Fruit fly (Drosophila melanogaster): Measurements from ENCODE around the gene CG42526.
A peak's percentile ranks its signal among the peaks of the same experiment; 100 is the strongest.

Gene CG42526

DNA sequence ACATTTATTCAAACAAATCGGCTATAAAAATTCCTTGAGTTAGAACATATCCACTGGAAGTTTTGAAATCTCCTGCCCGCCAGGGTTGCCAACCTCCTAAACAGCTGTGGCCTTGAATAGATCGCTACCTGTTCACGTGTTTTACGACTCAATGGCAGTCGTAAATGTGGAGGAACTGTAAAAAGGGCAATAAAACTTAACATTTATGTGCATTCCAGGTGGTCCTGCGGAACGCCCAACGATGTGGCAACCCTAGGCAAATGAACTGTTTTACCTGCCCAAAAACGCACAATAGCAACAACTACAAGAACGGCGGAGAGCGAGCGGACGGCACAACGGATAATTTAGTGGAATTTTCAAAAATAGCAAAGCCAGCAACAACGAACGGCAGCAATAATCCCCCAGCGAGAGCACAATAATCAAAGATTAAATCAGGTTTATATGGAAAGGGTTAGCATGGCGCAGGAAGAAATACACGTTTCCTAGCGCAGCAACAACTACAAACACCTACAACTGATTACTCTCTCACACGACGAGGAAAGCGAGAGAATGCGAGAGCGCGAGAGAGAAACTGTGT lies 26.6 kb upstream of the CG42526 start (continued):
- TF ChIP-seq trem (tag; optimal IDR thresholded peaks at IDR 0.05): no peak
- TF ChIP-seq Hmx (GFP tag; optimal IDR thresholded peaks at IDR 0.05): no peak
- TF ChIP-seq peb (GFP tag; IDR thresholded peaks at IDR 0.05): peak; percentile 12; the same call in 1 of the 2 replicates
- TF ChIP-seq Atf6 (GFP tag; IDR thresholded peaks at IDR 0.05): peak; percentile 36
- TF ChIP-seq NC2β (GFP tag; optimal IDR thresholded peaks at IDR 0.05): peak; percentile 1
- no peak for TF ChIP-seq fd3F (GFP tag; optimal IDR thresholded peaks at IDR 0.05)
- TF ChIP-seq al (GFP tag; IDR thresholded peaks at IDR 0.05): 0 out of 2 replicates have a peak, but pooled peaks have one; percentile 20
- peak; percentile 66 for TF ChIP-seq CG4360 (GFP tag; IDR thresholded peaks at IDR 0.05)
- TF ChIP-seq D19A (tag; optimal IDR thresholded peaks at IDR 0.05): no peak
- TF ChIP-seq H2.0 (GFP tag; IDR thresholded peaks at IDR 0.05): peak; percentile 51
- TF ChIP-seq Tbp (GFP tag; optimal IDR thresholded peaks at IDR 0.05): no peak
- no peak for TF ChIP-seq eyg (GFP tag; optimal IDR thresholded peaks at IDR 0.05)
- TF ChIP-seq CG32767 (GFP tag; IDR thresholded peaks at IDR 0.05): no peak
- no peak for TF ChIP-seq schlank (tag; optimal IDR thresholded peaks at IDR 0.05)
- TF ChIP-seq Opbp (GFP tag; IDR thresholded peaks at IDR 0.05; ENCODE audit: partially characterized antibody): 0 out of 3 replicates have a peak, but pooled peaks have one; percentile 30
- no peak for TF ChIP-seq lilli (GFP tag; optimal IDR thresholded peaks at IDR 0.05)
- 0 out of 2 replicates have a peak, but pooled peaks have one; percentile 31 for TF ChIP-seq CG11247 (GFP tag; IDR thresholded peaks at IDR 0.05)
- TF ChIP-seq CG10209 (GFP tag; optimal IDR thresholded peaks at IDR 0.05): no peak
- TF ChIP-seq Drgx (GFP tag; IDR thresholded peaks at IDR 0.05): peak; percentile 15; the same call in 1 of the 2 replicates
- no peak for TF ChIP-seq NK7.1 (GFP tag; optimal IDR thresholded peaks at IDR 0.05)
- TF ChIP-seq gsb-n (tag; optimal IDR thresholded peaks at IDR 0.05): no peak
- TF ChIP-seq Adf1 (GFP tag; IDR thresholded peaks at IDR 0.05): no peak
- no peak for TF ChIP-seq CG2116 (GFP tag; optimal IDR thresholded peaks at IDR 0.05)
- TF ChIP-seq ATbp (GFP tag; optimal IDR thresholded peaks at IDR 0.05): no peak
- no peak for TF ChIP-seq Max (GFP tag; optimal IDR thresholded peaks at IDR 0.05)
- no peak for TF ChIP-seq lov (optimal IDR thresholded peaks at IDR 0.05)
- no peak for TF ChIP-seq lov (GFP tag; IDR thresholded peaks at IDR 0.05)
- TF ChIP-seq kah (GFP tag; optimal IDR thresholded peaks at IDR 0.05): peak; percentile 59
- TF ChIP-seq CG10366 (GFP tag; IDR thresholded peaks at IDR 0.05): peak; percentile 44; the same call in 1 of the 2 replicates
- TF ChIP-seq MESR4 (GFP tag; optimal IDR thresholded peaks at IDR 0.05): no peak
- peak; percentile 5 for TF ChIP-seq CoRest (tag; optimal IDR thresholded peaks at IDR 0.05)
- TF ChIP-seq C15 (GFP tag; IDR thresholded peaks at IDR 0.05): no peak
- peak; percentile 41 for TF ChIP-seq sisA (GFP tag; IDR thresholded peaks at IDR 0.05)
- peak; percentile 63; the same call in 2 of the 3 replicates for TF ChIP-seq so (GFP tag; IDR thresholded peaks at IDR 0.05)
- 0 out of 2 replicates have a peak, but pooled peaks have one; percentile 9 for TF ChIP-seq seq (GFP tag; IDR thresholded peaks at IDR 0.05)
- TF ChIP-seq Poxn (GFP tag; IDR thresholded peaks at IDR 0.05): no peak
- peak; percentile 76 for TF ChIP-seq abd-A (tag; optimal IDR thresholded peaks at IDR 0.05)
- no peak for TF ChIP-seq CG8089 (GFP tag; optimal IDR thresholded peaks at IDR 0.05)
- no peak for TF ChIP-seq Atf3 (GFP tag; optimal IDR thresholded peaks at IDR 0.05)
- peak; percentile 17 for TF ChIP-seq ems (GFP tag; optimal IDR thresholded peaks at IDR 0.05)
- peak; percentile 18; the same call in 1 of the 2 replicates for TF ChIP-seq CG10959 (GFP tag; IDR thresholded peaks at IDR 0.05)
- TF ChIP-seq Dref (GFP tag; IDR thresholded peaks at IDR 0.05): no peak
- no peak for TF ChIP-seq Hand (GFP tag; optimal IDR thresholded peaks at IDR 0.05)
- TF ChIP-seq pb (GFP tag; optimal IDR thresholded peaks at IDR 0.05): no peak
- TF ChIP-seq ac (GFP tag; optimal IDR thresholded peaks at IDR 0.05): peak; percentile 29
- TF ChIP-seq D19B (GFP tag; optimal IDR thresholded peaks at IDR 0.05): no peak
- peak; percentile 32 for TF ChIP-seq HLHmδ (GFP tag; optimal IDR thresholded peaks at IDR 0.05)
- no peak for TF ChIP-seq Fer2 (tag; optimal IDR thresholded peaks at IDR 0.05)
- peak; percentile 59 for TF ChIP-seq sens-2 (GFP tag; IDR thresholded peaks at IDR 0.05)
- peak; percentile 18; the same call in 2 of the 3 replicates for TF ChIP-seq B-H1 (GFP tag; IDR thresholded peaks at IDR 0.05)
- TF ChIP-seq otp (GFP tag; IDR thresholded peaks at IDR 0.05): peak; percentile 42; the same call in 2 of the 3 replicates
